Worm (Caenorhabditis elegans) whole organism, late embryonic: ENCODE measurements around the gene srg-51.

Experiments used
- ceh-14 ChIP-seq: sonication (generic microtip); optimal IDR thresholded peaks from 2 replicates; lab custom pipeline; 2016; ENCODE audit warnings: missing genotype, missing genetic modification characterization, missing compliant biosample characterization
- che-1 ChIP-seq: sonication (generic microtip); optimal IDR thresholded peaks from 2 replicates; lab custom pipeline; 2016; ENCODE audit warnings: mild to moderate bottlenecking, missing genetic modification characterization, missing compliant biosample characterization
- dmd-4 ChIP-seq: sonication (generic microtip); optimal IDR thresholded peaks from 2 replicates; lab custom pipeline; 2016; ENCODE audit warnings: borderline replicate concordance, missing genetic modification characterization, missing compliant biosample characterization
- fax-1 ChIP-seq: sonication (generic microtip); optimal IDR thresholded peaks from 2 replicates; lab custom pipeline; 2016; ENCODE audit warnings: missing genotype, missing genetic modification characterization, missing compliant biosample characterization
- fkh-6 ChIP-seq: sonication (generic microtip); optimal IDR thresholded peaks from 2 replicates; lab custom pipeline; 2016; ENCODE audit warnings: missing genetic modification characterization, missing compliant biosample characterization
- gmeb-2 ChIP-seq: sonication (generic microtip); optimal IDR thresholded peaks from 2 replicates; lab custom pipeline; 2016; ENCODE audit warnings: missing genetic modification characterization, inconsistent platforms, missing compliant biosample characterization
- nhr-11 ChIP-seq: fragments of 150-350 bp; optimal IDR thresholded peaks from 2 replicates; lab custom pipeline; 2014; ENCODE audit warnings: missing biosample characterization, missing genetic modification characterization
- pqm-1 ChIP-seq: sonication (generic microtip); optimal IDR thresholded peaks from 2 replicates; lab custom pipeline; 2016; ENCODE audit warnings: missing genetic modification characterization, missing compliant biosample characterization
- sox-4 ChIP-seq: sonication (generic microtip); optimal IDR thresholded peaks from 2 replicates; lab custom pipeline; 2017; ENCODE audit warnings: mild to moderate bottlenecking, missing genetic modification characterization, inconsistent platforms, missing compliant biosample characterization
- tbx-7 ChIP-seq: sonication (generic microtip); optimal IDR thresholded peaks from 2 replicates; lab custom pipeline; 2016; ENCODE audit warnings: missing genotype, missing genetic modification characterization, missing compliant biosample characterization
- ttx-3 ChIP-seq: sonication (generic microtip); optimal IDR thresholded peaks from 2 replicates; lab custom pipeline; 2016; ENCODE audit warnings: missing genetic modification reagents, missing genetic modification characterization, missing compliant biosample characterization
- unc-3 ChIP-seq, 2 experiments: fragments of 200-800 bp in 1 of 2; sonication (Bioruptor generic) in 1 of 2; sonication (generic microtip) in 1 of 2; conservative IDR thresholded peaks in 1 of 2; optimal IDR thresholded peaks in 1 of 2; 2 replicates each; pipeline versions ENCODE4 v1.3.6 to Lab custom; 2016 to 2022; ENCODE audit warnings: missing compliant biosample characterization in 2 of 2, missing genetic modification characterization in 2 of 2, missing genetic modification reagents in 1 of 2

srg-51 gene

ce11 chrIV:15103224-15103679, 37.5 kb downstream of the srg-51 start, which contains the start of gene srt-44:
srt-44 (plus strand) TSS chrIV:15103629.
- no peak for TF ChIP-seq dmd-4 (tag; lab: Kevin White, UChicago)
- no peak for TF ChIP-seq ceh-14
- TF ChIP-seq gmeb-2 (tag; lab: Kevin White, UChicago): no peak
- no peak for TF ChIP-seq nhr-11 (tag; lab: Kevin White, UChicago)
- TF ChIP-seq sox-4 (tag; lab: Kevin White, UChicago): no peak
- TF ChIP-seq tbx-7 (tag; lab: Kevin White, UChicago): no peak
- no peak for TF ChIP-seq fkh-6 (tag; lab: Kevin White, UChicago)
- no peak for TF ChIP-seq ttx-3 (tag; lab: Kevin White, UChicago)
- no peak for TF ChIP-seq che-1 (tag; lab: Kevin White, UChicago)
- no peak for TF ChIP-seq pqm-1
- no peak for TF ChIP-seq fax-1 (tag; lab: Kevin White, UChicago)

ce11 chrIV:15098294-15098693, 42.4 kb downstream of the srg-51 start, which contains the start of gene srt-49:
srt-49 (minus strand) TSS chrIV:15098394.
- TF ChIP-seq unc-3 (GFP tag; conservative IDR thresholded peaks at IDR 0.05; lab: Robert Waterston, UW): no peak
- no peak for TF ChIP-seq unc-3 (tag; optimal IDR thresholded peaks at IDR 0.05; lab: Kevin White, UChicago)
- no peak for TF ChIP-seq dmd-4 (tag; lab: Kevin White, UChicago)
- TF ChIP-seq tbx-7 (tag; lab: Kevin White, UChicago): no peak
- TF ChIP-seq, all 69 proteins: peak for 0
